Fruit fly (Drosophila melanogaster): ENCODE measurements around the gene Dad.

Dad gene

DNA sequence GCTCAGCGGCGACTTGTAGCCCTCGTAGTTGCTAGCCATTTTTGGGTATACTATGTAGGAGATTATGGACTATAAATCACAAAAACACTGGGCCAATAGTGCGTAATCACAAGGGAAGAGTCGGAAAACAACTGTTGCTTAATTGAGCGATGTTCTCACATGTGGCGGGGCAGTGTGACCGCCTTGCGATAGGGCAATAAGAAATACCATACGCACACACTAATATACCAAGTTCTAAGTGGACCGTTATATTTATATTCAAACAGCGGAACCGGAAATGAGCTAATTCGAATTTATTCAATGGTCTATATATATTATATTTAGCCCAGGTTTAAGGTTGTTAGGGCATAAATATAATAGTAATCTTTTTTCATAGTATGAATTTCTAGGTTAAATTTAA lies 32.9 kb upstream of the Dad start, which contains the start of gene Adsl (continued):
- no peak for TF ChIP-seq CG7928 (GFP tag; optimal IDR thresholded peaks at IDR 0.05)
- 0 out of 4 replicates have a peak, but pooled peaks have one; percentile 38 for TF ChIP-seq chinmo (GFP tag; IDR thresholded peaks at IDR 0.05; ENCODE audit: partially characterized antibody)
- TF ChIP-seq sr (GFP tag; IDR thresholded peaks at IDR 0.05), result no peak
- peak; percentile 7 for TF ChIP-seq CG6654 (GFP tag; optimal IDR thresholded peaks at IDR 0.05)
- no peak for TF ChIP-seq Mrtf (GFP tag; IDR thresholded peaks at IDR 0.05)
- no peak for TF ChIP-seq cad (GFP tag; optimal IDR thresholded peaks at IDR 0.05)
- 0 out of 4 replicates have a peak, but pooled peaks have one; percentile 49 for TF ChIP-seq Dll (GFP tag; IDR thresholded peaks at IDR 0.05; ENCODE audit: partially characterized antibody)
- TF ChIP-seq Hmr (GFP tag; optimal IDR thresholded peaks at IDR 0.05), result peak; percentile 83
- TF ChIP-seq CG4617 (GFP tag; optimal IDR thresholded peaks at IDR 0.05; ENCODE audit: borderline replicate concordance), result no peak
- no peak for TF ChIP-seq ase (GFP tag; IDR thresholded peaks at IDR 0.05)
- peak; percentile 51 for TF ChIP-seq Oli (tag; optimal IDR thresholded peaks at IDR 0.05)
- peak; percentile 26 for TF ChIP-seq CG10654 (GFP tag; optimal IDR thresholded peaks at IDR 0.05)
- TF ChIP-seq CG14667 (GFP tag; IDR thresholded peaks at IDR 0.05), result no peak
- TF ChIP-seq HmgZ (tag; optimal IDR thresholded peaks at IDR 0.05), result peak; percentile 37
- peak; percentile 69 for TF ChIP-seq sim (GFP tag; IDR thresholded peaks at IDR 0.05)
- TF ChIP-seq E2f1 (GFP tag; IDR thresholded peaks at IDR 0.05), result peak; percentile 21; the same call in 1 of the 2 replicates
- no peak for TF ChIP-seq zen2 (GFP tag; IDR thresholded peaks at IDR 0.05; ENCODE audit: partially characterized antibody)
- TF ChIP-seq CG30020 (tag; optimal IDR thresholded peaks at IDR 0.05), result no peak
- peak; percentile 60; the same call in 1 of the 2 replicates for TF ChIP-seq sob (GFP tag; IDR thresholded peaks at IDR 0.05)
- TF ChIP-seq CG10274 (GFP tag; optimal IDR thresholded peaks at IDR 0.05), result peak; percentile 34
- peak; percentile 48 for TF ChIP-seq tap (tag; optimal IDR thresholded peaks at IDR 0.05)
- no peak for TF ChIP-seq ttk (GFP tag; IDR thresholded peaks at IDR 0.05)
- TF ChIP-seq Tbp (GFP tag; optimal IDR thresholded peaks at IDR 0.05), result no peak
- TF ChIP-seq CG14014 (GFP tag; IDR thresholded peaks at IDR 0.05), result no peak
- no peak for TF ChIP-seq bab2 (GFP tag; optimal IDR thresholded peaks at IDR 0.05)
- TF ChIP-seq CG3995 (GFP tag; optimal IDR thresholded peaks at IDR 0.05), result peak; percentile 40
- TF ChIP-seq CG18262 (tag; optimal IDR thresholded peaks at IDR 0.05), result no peak
- peak; percentile 46 for TF ChIP-seq CG17802 (tag; optimal IDR thresholded peaks at IDR 0.05)
- peak; percentile 67 for TF ChIP-seq HLHmδ (GFP tag; optimal IDR thresholded peaks at IDR 0.05)
- peak; percentile 57 for TF ChIP-seq Xbp1 (GFP tag; optimal IDR thresholded peaks at IDR 0.05)
- TF ChIP-seq CG3407 (GFP tag; optimal IDR thresholded peaks at IDR 0.05), result peak; percentile 72
- TF ChIP-seq Camta (GFP tag; optimal IDR thresholded peaks at IDR 0.05), result peak; percentile 41
- TF ChIP-seq bbx (GFP tag; IDR thresholded peaks at IDR 0.05; ENCODE audit: partially characterized antibody), result peak; percentile 25; the same call in 1 of the 2 replicates
- peak; percentile 37; the same call in 1 of the 2 replicates for TF ChIP-seq CG10321 (GFP tag; IDR thresholded peaks at IDR 0.05)
- peak; percentile 49 for TF ChIP-seq schlank (tag; optimal IDR thresholded peaks at IDR 0.05)
- no peak for TF ChIP-seq CG2199 (GFP tag; IDR thresholded peaks at IDR 0.05)
- no peak for TF ChIP-seq luna (GFP tag; optimal IDR thresholded peaks at IDR 0.05)
- TF ChIP-seq Bdp1 (GFP tag; optimal IDR thresholded peaks at IDR 0.05), result no peak
- peak; percentile 77 for TF ChIP-seq phol (tag; optimal IDR thresholded peaks at IDR 0.05)
- TF ChIP-seq Awh (GFP tag; IDR thresholded peaks at IDR 0.05), result no peak
- no peak for TF ChIP-seq CG34376 (GFP tag; optimal IDR thresholded peaks at IDR 0.05)
- TF ChIP-seq pho (GFP tag; optimal IDR thresholded peaks at IDR 0.05), result no peak
- peak; percentile 24 for TF ChIP-seq tin (GFP tag; optimal IDR thresholded peaks at IDR 0.05)
- TF ChIP-seq CG1792 (GFP tag; optimal IDR thresholded peaks at IDR 0.05), result no peak
- TF ChIP-seq Asciz (GFP tag; optimal IDR thresholded peaks at IDR 0.05), result peak; percentile 82
- no peak for TF ChIP-seq HmgD (GFP tag; optimal IDR thresholded peaks at IDR 0.05)
- peak; percentile 68 for TF ChIP-seq E2f2 (GFP tag; IDR thresholded peaks at IDR 0.05)
- no peak for TF ChIP-seq CG11696 (GFP tag; IDR thresholded peaks at IDR 0.05)
- TF ChIP-seq CG16779 (GFP tag; IDR thresholded peaks at IDR 0.05), result no peak
- TF ChIP-seq CG13624 (GFP tag; optimal IDR thresholded peaks at IDR 0.05), result peak; percentile 19
- TF ChIP-seq cato (GFP tag; optimal IDR thresholded peaks at IDR 0.05; ENCODE audit: borderline replicate concordance), result peak; percentile 3
- no peak for TF ChIP-seq her (GFP tag; optimal IDR thresholded peaks at IDR 0.05)

Measured in whole organism, embryonic.